Worm (Caenorhabditis elegans) whole organism, young adult: ENCODE results near the gene ida-1.

ENCODE experiments used
- B0019.2 ChIP-seq: fragments of 200-800 bp; sonication (Bioruptor generic); conservative IDR thresholded peaks from 2 replicates; pipeline ENCODE4 v1.3.6; 2022; ENCODE audit warnings: missing genetic modification reagents, missing genetic modification characterization, missing compliant biosample characterization
- B0336.3 ChIP-seq: fragments of 200-800 bp; sonication (Bioruptor generic); IDR thresholded peaks from 2 replicates; pipeline ENCODE4 v1.3.6; 2022; ENCODE audit warnings: missing genetic modification characterization, missing compliant biosample characterization
- C06A6.2 ChIP-seq: fragments of 200-800 bp; sonication (Bioruptor generic); conservative IDR thresholded peaks from 2 replicates; pipeline ENCODE4 v1.3.6; 2022; ENCODE audit warnings: missing genetic modification characterization, missing compliant biosample characterization
- C17E4.6 ChIP-seq: fragments of 200-800 bp; sonication (Bioruptor generic); IDR thresholded peaks from 2 replicates; pipeline ENCODE4 v1.3.6; 2022; ENCODE audit warnings: missing genetic modification reagents, missing genetic modification characterization, missing compliant biosample characterization
- F23B12.7 ChIP-seq: sonication (generic microtip); optimal IDR thresholded peaks from 2 replicates; lab custom pipeline; 2017; ENCODE audit warnings: missing genetic modification characterization, mild to moderate bottlenecking, missing compliant biosample characterization, antibody characterized with exemption, moderate library complexity; ENCODE audit not compliant: insufficient read depth
- F33H1.4 ChIP-seq: fragments of 200-800 bp; sonication (Bioruptor generic); IDR thresholded peaks from 2 replicates; pipeline ENCODE4 v1.3.6; 2022; ENCODE audit warnings: missing genetic modification reagents, missing genetic modification characterization, missing compliant biosample characterization
- F49E8.2 ChIP-seq: sonication (generic microtip); optimal IDR thresholded peaks from 3 replicates; lab custom pipeline; 2017; ENCODE audit warnings: missing genetic modification characterization, mild to moderate bottlenecking, missing compliant biosample characterization, antibody characterized with exemption, moderate library complexity; ENCODE audit not compliant: insufficient read depth
- Y53F4B.3 ChIP-seq: fragments of 200-800 bp; sonication (Bioruptor generic); IDR thresholded peaks from 2 replicates; pipeline ENCODE4 v1.3.6; 2022; ENCODE audit warnings: missing genetic modification reagents, missing genetic modification characterization, missing compliant biosample characterization
- Y95B8A.8 ChIP-seq: fragments of 200-800 bp; sonication (Bioruptor generic); IDR thresholded peaks from 2 replicates; pipeline ENCODE4 v1.3.6; 2022; ENCODE audit warnings: missing genetic modification reagents, missing genetic modification characterization, missing compliant biosample characterization
- attf-3 ChIP-seq: fragments of 200-800 bp; sonication (Bioruptor generic); conservative IDR thresholded peaks from 2 replicates; pipeline ENCODE4 v1.3.6; 2022; ENCODE audit warnings: missing genetic modification reagents, missing genetic modification characterization, missing compliant biosample characterization
- ceh-58 ChIP-seq: fragments of 200-800 bp; sonication (Bioruptor generic); IDR thresholded peaks from 2 replicates; pipeline ENCODE4 v1.3.6; 2022; ENCODE audit warnings: missing genetic modification characterization, missing compliant biosample characterization
- efl-1 ChIP-seq: fragments of 150-350 bp; optimal IDR thresholded peaks from 2 replicates; lab custom pipeline; 2014; ENCODE audit warnings: missing biosample characterization, missing genetic modification reagents, missing genetic modification characterization
- gei-17 ChIP-seq: fragments of 200-800 bp; sonication (Bioruptor generic); optimal IDR thresholded peaks from 2 replicates; lab custom pipeline; 2018; ENCODE audit warnings: mild to moderate bottlenecking, missing genetic modification characterization, missing compliant biosample characterization
- him-1 ChIP-seq: sonication (generic microtip); optimal IDR thresholded peaks from 2 replicates; lab custom pipeline; 2016; ENCODE audit warnings: missing genotype, missing genetic modification reagents, missing genetic modification characterization, missing compliant biosample characterization
- let-607 ChIP-seq, 2 experiments: fragments of 200-800 bp in 1 of 2; sonication (Bioruptor generic) in 1 of 2; sonication (generic microtip) in 1 of 2; optimal IDR thresholded peaks; 2 replicates each; lab custom pipeline; 2016 to 2018; ENCODE audit warnings: mild to moderate bottlenecking in 2 of 2, missing compliant biosample characterization in 2 of 2, missing genetic modification characterization in 2 of 2, moderate library complexity in 2 of 2, missing genotype in 1 of 2
- lin-26 ChIP-seq: fragments of 200-800 bp; sonication (Bioruptor generic); IDR thresholded peaks from 2 replicates; pipeline ENCODE4 v1.3.6; 2022; ENCODE audit warnings: missing genetic modification reagents, missing genetic modification characterization, missing compliant biosample characterization
- lin-35 ChIP-seq, 3 experiments: fragments of 150-350 bp in 2 of 3; sonication (generic microtip) in 1 of 3; optimal IDR thresholded peaks; 2 replicates each; lab custom pipeline; 2014 to 2018; ENCODE audit warnings: missing biosample characterization in 3 of 3, missing genetic modification characterization in 3 of 3, missing genetic modification reagents in 3 of 3
- lsl-1 ChIP-seq: fragments of 200-800 bp; sonication (Bioruptor generic); optimal IDR thresholded peaks from 2 replicates; lab custom pipeline; 2018; ENCODE audit warnings: mild to moderate bottlenecking, missing genetic modification characterization, moderate library complexity, missing compliant biosample characterization
- madf-6 ChIP-seq: fragments of 200-800 bp; sonication (Bioruptor generic); IDR thresholded peaks from 2 replicates; pipeline ENCODE4 v1.3.6; 2022; ENCODE audit warnings: missing genetic modification reagents, missing genetic modification characterization, missing compliant biosample characterization
- madf-8 ChIP-seq: fragments of 200-800 bp; sonication (Bioruptor generic); conservative IDR thresholded peaks from 2 replicates; pipeline ENCODE4 v1.3.6; 2022; ENCODE audit warnings: missing genetic modification reagents, missing genetic modification characterization, missing compliant biosample characterization
- mcd-1 ChIP-seq: fragments of 200-800 bp; sonication (Bioruptor generic); IDR thresholded peaks from 2 replicates; pipeline ENCODE4 v1.3.6; 2022; ENCODE audit warnings: missing genetic modification reagents, missing genetic modification characterization, missing compliant biosample characterization
- mes-4 ChIP-seq: sonication (generic microtip); optimal IDR thresholded peaks from 2 replicates; lab custom pipeline; 2016; ENCODE audit warnings: missing genotype, missing genetic modification characterization, missing compliant biosample characterization
- nfya-1 ChIP-seq: sonication (generic microtip); optimal IDR thresholded peaks from 2 replicates; lab custom pipeline; 2017; ENCODE audit warnings: antibody characterized with exemption, missing compliant biosample characterization, missing genetic modification characterization, borderline replicate concordance; ENCODE audit not compliant: insufficient read depth
- nhr-179 ChIP-seq: sonication (generic microtip); optimal IDR thresholded peaks from 2 replicates; lab custom pipeline; 2016; ENCODE audit warnings: mild to moderate bottlenecking, missing genetic modification characterization, missing compliant biosample characterization
- nhr-27 ChIP-seq: fragments of 200-800 bp; sonication (Bioruptor generic); optimal IDR thresholded peaks from 2 replicates; lab custom pipeline; 2018; ENCODE audit warnings: mild to moderate bottlenecking, missing genetic modification characterization, moderate library complexity, missing compliant biosample characterization
- nhr-80 ChIP-seq: sonication (generic microtip); optimal IDR thresholded peaks from 2 replicates; lab custom pipeline; 2016; ENCODE audit warnings: missing genetic modification characterization, missing compliant biosample characterization
- nhr-90 ChIP-seq: sonication (generic microtip); optimal IDR thresholded peaks from 2 replicates; lab custom pipeline; 2016; ENCODE audit warnings: missing genotype, mild to moderate bottlenecking, missing genetic modification characterization, missing compliant biosample characterization
- pbrm-1 ChIP-seq: fragments of 200-800 bp; sonication (Bioruptor generic); IDR thresholded peaks from 2 replicates; pipeline ENCODE4 v1.3.6; 2022; ENCODE audit warnings: missing genetic modification reagents, missing genetic modification characterization, missing compliant biosample characterization
- repo-1 ChIP-seq: sonication (generic microtip); optimal IDR thresholded peaks from 2 replicates; lab custom pipeline; 2017; ENCODE audit warnings: mild to moderate bottlenecking, missing genetic modification characterization, missing compliant biosample characterization
- snpc-1.1 ChIP-seq: sonication (generic microtip); optimal IDR thresholded peaks from 2 replicates; lab custom pipeline; 2017; ENCODE audit warnings: missing genetic modification characterization, mild to moderate bottlenecking, missing compliant biosample characterization, antibody characterized with exemption, moderate library complexity, missing genotype, missing genetic modification reagents; ENCODE audit not compliant: insufficient read depth
- snpc-3.4 ChIP-seq: sonication (generic microtip); optimal IDR thresholded peaks from 2 replicates; lab custom pipeline; 2017; ENCODE audit warnings: missing genetic modification characterization, mild to moderate bottlenecking, missing compliant biosample characterization, antibody characterized with exemption, moderate library complexity, missing genotype, missing genetic modification reagents
- snpc-4 ChIP-seq, 5 experiments: fragments of 150-350 bp in 1 of 5; sonication (generic microtip) in 4 of 5; optimal IDR thresholded peaks; 2 replicates each; lab custom pipeline; 2014 to 2018; ENCODE audit warnings: missing genetic modification characterization in 5 of 5, missing biosample characterization in 3 of 5, antibody characterized with exemption in 2 of 5, mild to moderate bottlenecking in 2 of 5, missing compliant biosample characterization in 2 of 5, missing genotype in 2 of 5, moderate library complexity in 2 of 5, missing genetic modification reagents in 1 of 5
- sptf-2 ChIP-seq: fragments of 200-800 bp; sonication (Bioruptor generic); optimal IDR thresholded peaks from 2 replicates; lab custom pipeline; 2018; ENCODE audit warnings: mild to moderate bottlenecking, missing genetic modification characterization, missing compliant biosample characterization
- tbp1 ChIP-seq: fragments of 200-800 bp; sonication (Bioruptor generic); optimal IDR thresholded peaks from 2 replicates; lab custom pipeline; 2018; ENCODE audit warnings: mild to moderate bottlenecking, missing genetic modification characterization, missing compliant biosample characterization
- zim-3 ChIP-seq: sonication (generic microtip); optimal IDR thresholded peaks from 2 replicates; lab custom pipeline; 2017; ENCODE audit warnings: mild to moderate bottlenecking, missing genetic modification characterization, moderate library complexity, missing compliant biosample characterization
- ztf-3 ChIP-seq: fragments of 200-800 bp; sonication (Bioruptor generic); optimal IDR thresholded peaks from 2 replicates; lab custom pipeline; 2018; ENCODE audit warnings: mild to moderate bottlenecking, missing genetic modification characterization, missing compliant biosample characterization

Gene ida-1

ce11 chrIII:5730041-5730440 lies 25.3 kb upstream of the ida-1 start (continued):
- TF ChIP-seq tbp1 (GFP tag; lab: Kevin White, UChicago) (no peak), Y53F4B.3 (GFP tag; lab: Robert Waterston, UW) (no peak), lin-26 (no peak), snpc-3.4 (tag; lab: Kevin White, UChicago) (no peak), F33H1.4 (GFP tag; lab: Robert Waterston, UW) (0 out of 2 replicates have a peak, but pooled peaks have one; percentile 15), ztf-3 (GFP tag; lab: Kevin White, UChicago) (no peak), B0019.2 (GFP tag; lab: Robert Waterston, UW) (no peak), lsl-1 (GFP tag; lab: Kevin White, UChicago) (peak; percentile 21), madf-6 (peak; percentile 61), Y95B8A.8 (GFP tag; lab: Robert Waterston, UW) (0 out of 2 replicates have a peak, but pooled peaks have one; percentile 20), nfya-1 (tag; lab: Kevin White, UChicago) (no peak), C06A6.2 (GFP tag; lab: Robert Waterston, UW) (no peak), F49E8.2 (tag; lab: Kevin White, UChicago) (no peak), attf-3 (no peak)

DNA sequence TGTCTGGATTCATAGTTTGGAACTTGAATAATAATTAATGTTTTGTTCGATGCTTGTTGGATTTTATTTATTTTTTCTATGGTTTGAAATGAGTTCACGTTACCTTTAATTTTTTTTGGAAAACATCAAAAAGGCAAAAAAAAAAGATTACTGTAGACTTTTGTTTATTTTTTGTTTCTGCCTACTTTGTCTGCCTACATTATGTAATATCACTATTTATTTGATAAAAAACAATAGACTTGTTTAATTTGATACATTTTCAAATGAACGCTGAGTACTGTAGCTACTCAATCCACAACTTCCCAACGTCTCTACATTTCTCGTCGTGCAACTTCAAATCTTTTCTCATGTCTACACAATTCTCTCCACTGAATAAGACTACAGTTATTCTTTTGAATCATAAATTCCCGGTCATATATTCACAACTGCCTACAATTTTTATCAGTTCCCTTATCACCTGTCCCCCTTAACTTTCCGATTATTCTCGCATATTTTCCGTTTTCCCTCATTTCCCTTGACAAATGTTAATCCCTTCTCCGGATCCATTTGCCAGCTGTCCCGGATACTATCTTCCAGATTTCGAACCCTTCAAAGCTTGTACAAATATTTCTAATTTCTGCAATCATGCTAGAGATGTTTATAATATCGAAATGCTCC lies 24.2 kb upstream of the ida-1 start, which contains the start of the genes B0244.9 and B0244.7:
Gene B0244.9 (minus strand): TSS at position 51 of the 657 bp plus-strand sequence.
Gene B0244.7 (plus strand): TSS at position 522 of the 657 bp plus-strand sequence.
- TF ChIP-seq nhr-80 (peak; percentile 16), let-607 (tag; optimal IDR thresholded peaks at IDR 0.05; lab: Kevin White, UChicago) (no peak), F49E8.2 (tag; lab: Kevin White, UChicago) (no peak)

ce11 chrIII:5732925-5733324 lies 22.4 kb upstream of the ida-1 start, which contains the start of gene B0244.17:
TSS of gene B0244.17 (plus strand) at chrIII:5733225.
- no peak for TF ChIP-seq nhr-27 (tag; lab: Kevin White, UChicago)
- peak; percentile 0 for TF ChIP-seq nhr-80

DNA sequence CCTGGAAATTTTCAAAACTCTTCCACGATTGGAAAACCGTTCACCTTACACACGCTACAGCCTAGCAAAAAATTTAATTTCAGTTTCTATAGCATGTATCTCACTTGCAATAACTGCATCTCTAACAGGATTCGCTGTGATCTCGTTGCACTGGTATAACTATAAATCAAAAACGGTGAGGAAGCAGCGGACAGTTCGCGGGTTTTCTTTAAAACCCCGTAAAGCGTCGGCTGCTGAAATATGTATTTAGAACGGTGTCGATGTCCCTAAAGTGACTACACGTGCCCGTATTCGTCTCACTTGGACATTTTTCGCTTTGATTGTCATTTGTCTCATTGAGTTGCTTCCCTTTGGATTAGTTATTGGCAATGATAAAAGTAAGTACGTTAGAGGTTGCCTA lies 21.0 kb upstream of the ida-1 start:
- TF ChIP-seq F49E8.2 (tag; lab: Kevin White, UChicago) (no peak), snpc-4 (GFP tag; optimal IDR thresholded peaks at IDR 0.05; lab: Kevin White, UChicago) (no peak), snpc-4 (tag; optimal IDR thresholded peaks at IDR 0.05; lab: Kevin White, UChicago) (peak in 2 of 4 experiments; percentile 45 to 66)

DNA sequence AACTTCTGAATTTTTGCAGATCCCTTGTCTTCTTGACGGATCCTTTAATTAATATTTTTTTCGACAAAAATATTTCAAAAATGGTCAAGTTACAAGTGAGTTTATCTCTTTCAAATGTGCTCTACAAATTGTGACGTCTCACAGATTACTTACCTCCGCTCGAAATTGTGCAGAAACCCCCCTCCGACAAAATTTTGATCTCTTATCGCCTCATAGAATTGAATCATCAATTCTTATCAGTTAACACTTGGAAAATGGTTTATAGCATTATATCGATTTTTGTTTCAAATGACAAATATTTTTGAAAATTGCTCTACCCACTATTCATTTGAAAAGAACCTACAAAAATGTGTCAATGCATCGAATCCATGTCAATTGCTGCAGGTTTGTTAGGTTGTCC lies 20.4 kb upstream of the ida-1 start, which contains the start of gene B0244.10:
Gene B0244.10 (plus strand): TSS at position 254 of the 400 bp plus-strand sequence.
- TF ChIP-seq nhr-80 (peak; percentile 49), C17E4.6 (GFP tag; lab: Robert Waterston, UW) (no peak)

DNA sequence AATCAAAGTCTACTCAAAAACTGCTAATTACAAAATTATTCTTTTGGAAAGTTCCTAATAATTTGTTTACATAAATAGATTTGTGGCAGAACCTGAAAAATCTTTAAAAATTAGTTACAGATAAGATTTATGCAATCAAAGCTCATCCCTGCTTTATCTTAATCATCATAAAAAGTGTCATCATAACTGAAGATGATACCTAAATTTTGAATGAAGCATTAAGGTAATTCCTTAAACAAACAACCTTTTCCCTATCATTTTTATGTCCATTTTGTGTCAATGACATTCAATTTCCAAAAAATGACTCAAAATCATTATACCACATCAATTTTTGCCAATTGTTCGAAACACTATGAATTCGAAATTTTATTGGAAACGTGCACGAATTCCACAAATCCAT lies 17.6 kb upstream of the ida-1 start, which contains the start of gene B0244.6:
Gene B0244.6 (plus strand): TSS at position 301 of the 400 bp plus-strand sequence.
- no peak for TF ChIP-seq F49E8.2 (tag; lab: Kevin White, UChicago)
- no peak for TF ChIP-seq sptf-2 (GFP tag; lab: Kevin White, UChicago)
- no peak for TF ChIP-seq nhr-179 (tag; lab: Kevin White, UChicago)
- no peak for TF ChIP-seq madf-8
- TF ChIP-seq efl-1 (GFP tag; lab: Kevin White, UChicago): no peak
- no peak for TF ChIP-seq mes-4
- TF ChIP-seq repo-1 (tag; lab: Kevin White, UChicago): no peak
- no peak for TF ChIP-seq C06A6.2 (GFP tag; lab: Robert Waterston, UW)
- TF ChIP-seq B0336.3: no peak
- TF ChIP-seq gei-17: no peak
- no peak for TF ChIP-seq ceh-58 (GFP tag; lab: Robert Waterston, UW)
- TF ChIP-seq zim-3 (tag; lab: Kevin White, UChicago): no peak
- no peak for TF ChIP-seq mcd-1
- no peak for TF ChIP-seq snpc-1.1
- no peak for TF ChIP-seq him-1 (tag; lab: Kevin White, UChicago)
- no peak for TF ChIP-seq pbrm-1 (GFP tag; lab: Robert Waterston, UW)
- TF ChIP-seq nhr-90 (tag; lab: Kevin White, UChicago): no peak
- no peak for TF ChIP-seq lin-35 (GFP tag; optimal IDR thresholded peaks at IDR 0.05; lab: Kevin White, UChicago)
- TF ChIP-seq F23B12.7 (tag; lab: Kevin White, UChicago): no peak
